Worm (Caenorhabditis elegans): ENCODE data around the gene srh-167.

DNA sequence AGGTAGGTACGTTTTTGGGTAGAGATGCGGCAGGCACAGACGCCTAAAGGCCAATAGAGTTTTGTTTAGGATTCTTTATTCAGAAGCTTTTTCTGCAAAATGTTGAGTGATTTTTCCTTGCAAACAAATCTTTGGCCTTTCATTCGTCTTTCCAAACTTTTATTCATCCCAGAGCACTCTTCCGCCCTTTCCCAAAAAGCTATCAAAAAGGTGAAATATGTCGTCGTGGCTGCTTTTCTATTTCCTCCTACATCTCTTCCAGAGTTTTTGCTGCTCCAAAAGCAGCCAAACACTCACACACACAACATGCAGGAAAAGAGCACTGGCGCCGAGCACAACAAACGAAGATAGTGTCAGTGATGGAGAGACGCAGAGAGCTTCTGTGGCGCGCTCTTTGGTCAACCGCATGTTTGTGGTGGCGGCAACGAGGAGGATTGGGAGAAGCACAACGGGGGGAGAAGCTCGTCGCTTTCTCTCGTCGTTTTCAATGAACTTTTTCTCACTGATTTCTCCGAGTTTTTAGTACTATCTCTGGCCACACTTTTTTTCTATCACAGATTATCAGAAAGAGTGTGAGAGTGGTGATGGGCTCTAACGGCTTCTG, 17.4 kb downstream of the srh-167 start:
- TF ChIP-seq pqm-1 (tag; optimal IDR thresholded peaks at IDR 0.05) (no peak), unc-86 (tag; optimal IDR thresholded peaks at IDR 0.05) (peak; percentile 39)
